Worm (Caenorhabditis elegans) whole organism, L4 larva: ENCODE measurements around the gene mltn-9.

Source experiments
- D1046.2 ChIP-seq: fragments of 200-800 bp; sonication (Bioruptor generic); IDR thresholded peaks from 2 replicates; pipeline ENCODE4 v1.3.6; 2022; ENCODE audit warnings: missing genetic modification characterization, missing compliant biosample characterization
- F26F4.8 ChIP-seq: fragments of 200-800 bp; sonication (Bioruptor generic); conservative IDR thresholded peaks from 2 replicates; pipeline ENCODE4 v1.3.6; 2022; ENCODE audit warnings: missing genetic modification characterization, missing compliant biosample characterization
- T20F7.1 ChIP-seq: fragments of 200-800 bp; sonication (Bioruptor generic); optimal IDR thresholded peaks from 2 replicates; lab custom pipeline; 2018; ENCODE audit warnings: mild to moderate bottlenecking, missing genetic modification characterization, missing compliant biosample characterization
- Y105C5A.15 ChIP-seq: fragments of 200-800 bp; sonication (Bioruptor generic); IDR thresholded peaks from 2 replicates; pipeline ENCODE4 v1.3.6; 2022; ENCODE audit warnings: missing genetic modification characterization, missing compliant biosample characterization
- Y5F2A.4 ChIP-seq: fragments of 200-800 bp; sonication (Bioruptor generic); optimal IDR thresholded peaks from 2 replicates; lab custom pipeline; 2018; ENCODE audit warnings: mild to moderate bottlenecking, missing genetic modification characterization, missing compliant biosample characterization
- Y75B8A.6 ChIP-seq: fragments of 200-800 bp; sonication (Bioruptor generic); IDR thresholded peaks from 2 replicates; pipeline ENCODE4 v1.3.6; 2022; ENCODE audit warnings: missing genetic modification reagents, missing genetic modification characterization, missing compliant biosample characterization
- ZK546.5 ChIP-seq, 2 experiments: sonication (generic microtip); optimal IDR thresholded peaks; 2 replicates each; lab custom pipeline; 2017; ENCODE audit warnings: missing biosample characterization in 2 of 2, missing genetic modification characterization in 2 of 2
- aha-1 ChIP-seq: fragments of 150-350 bp; peaks from one replicate; lab custom pipeline; 2014; ENCODE audit warnings: missing biosample characterization, missing genetic modification characterization
- arid-1 ChIP-seq: fragments of 200-800 bp; sonication (Bioruptor generic); conservative IDR thresholded peaks from 2 replicates; pipeline ENCODE4 v1.3.6; 2022; ENCODE audit warnings: missing genetic modification reagents, missing genetic modification characterization, missing compliant biosample characterization
- attf-4 ChIP-seq: sonication (generic microtip); optimal IDR thresholded peaks from 3 replicates; lab custom pipeline; 2017; ENCODE audit warnings: missing biosample characterization, missing genetic modification characterization
- ceh-28 ChIP-seq: fragments of 150-350 bp; optimal IDR thresholded peaks from 2 replicates; lab custom pipeline; 2014; ENCODE audit warnings: missing biosample characterization, missing genetic modification reagents, missing genetic modification characterization
- cey-2 ChIP-seq: sonication (generic microtip); optimal IDR thresholded peaks from 3 replicates; lab custom pipeline; 2017; ENCODE audit warnings: missing genetic modification characterization, mild to moderate bottlenecking, missing compliant biosample characterization, antibody characterized with exemption, borderline replicate concordance; ENCODE audit not compliant: insufficient read depth
- ctbp-1 ChIP-seq: fragments of 200-800 bp; sonication (Bioruptor generic); IDR thresholded peaks from 2 replicates; pipeline ENCODE4 v1.3.6; 2022; ENCODE audit warnings: missing genetic modification reagents, missing genetic modification characterization, missing compliant biosample characterization
- dmd-6 ChIP-seq: fragments of 200-800 bp; sonication (Bioruptor generic); IDR thresholded peaks from 2 replicates; pipeline ENCODE4 v1.3.6; 2022; ENCODE audit warnings: missing genetic modification reagents, missing genetic modification characterization, missing compliant biosample characterization
- fos-1 ChIP-seq: fragments of 150-350 bp; optimal IDR thresholded peaks from 2 replicates; lab custom pipeline; 2014; ENCODE audit warnings: missing biosample characterization, missing genetic modification characterization
- gei-8 ChIP-seq: fragments of 200-800 bp; sonication (Bioruptor generic); optimal IDR thresholded peaks from 2 replicates; lab custom pipeline; 2018; ENCODE audit warnings: mild to moderate bottlenecking, missing genetic modification characterization, missing compliant biosample characterization
- hif-1 ChIP-seq, 2 experiments: sonication (generic microtip); optimal IDR thresholded peaks; 2 replicates each; lab custom pipeline; 2016 to 2017; ENCODE audit warnings: missing compliant biosample characterization in 2 of 2, missing genetic modification characterization in 2 of 2, missing genetic modification reagents in 2 of 2, missing genotype in 2 of 2, mild to moderate bottlenecking in 1 of 2
- hlh-11 ChIP-seq: fragments of 200-800 bp; sonication (Bioruptor generic); optimal IDR thresholded peaks from 2 replicates; lab custom pipeline; 2018; ENCODE audit warnings: mild to moderate bottlenecking, missing genetic modification characterization, missing compliant biosample characterization
- jun-1 ChIP-seq: fragments of 150-350 bp; optimal IDR thresholded peaks from 2 replicates; lab custom pipeline; 2014; ENCODE audit warnings: missing biosample characterization, missing genetic modification reagents, missing genetic modification characterization
- lim-7 ChIP-seq: fragments of 200-800 bp; sonication (Bioruptor generic); IDR thresholded peaks from 2 replicates; pipeline ENCODE4 v1.3.6; 2022; ENCODE audit warnings: missing genetic modification characterization, missing compliant biosample characterization
- lin-1 ChIP-seq: fragments of 200-800 bp; sonication (Bioruptor generic); IDR thresholded peaks from 2 replicates; pipeline ENCODE4 v1.3.6; 2022; ENCODE audit warnings: missing genetic modification reagents, missing genetic modification characterization, missing compliant biosample characterization
- lin-15B ChIP-seq: fragments of 150-350 bp; sonication (generic microtip); optimal IDR thresholded peaks from 3 replicates; lab custom pipeline; 2014; ENCODE audit warnings: missing biosample characterization, missing genetic modification characterization
- lin-29 ChIP-seq: fragments of 200-800 bp; sonication (Bioruptor generic); IDR thresholded peaks from 2 replicates; pipeline ENCODE4 v1.3.6; 2022; ENCODE audit warnings: missing genetic modification reagents, missing genetic modification characterization, missing compliant biosample characterization
- lin-39 ChIP-seq: fragments of 150-350 bp; optimal IDR thresholded peaks from 2 replicates; lab custom pipeline; 2014; ENCODE audit warnings: missing biosample characterization, missing genetic modification reagents, missing genetic modification characterization
- madf-9 ChIP-seq: fragments of 200-800 bp; sonication (Bioruptor generic); conservative IDR thresholded peaks from 2 replicates; pipeline ENCODE4 v1.3.6; 2022; ENCODE audit warnings: missing genetic modification reagents, missing genetic modification characterization, missing compliant biosample characterization
- mdt-29 ChIP-seq: fragments of 200-800 bp; sonication (Bioruptor generic); IDR thresholded peaks from 2 replicates; pipeline ENCODE4 v1.3.6; 2022; ENCODE audit warnings: missing genetic modification reagents, missing genetic modification characterization, missing compliant biosample characterization
- mxl-2 ChIP-seq: fragments of 200-800 bp; sonication (Bioruptor generic); conservative IDR thresholded peaks from 2 replicates; pipeline ENCODE4 v1.3.6; 2022; ENCODE audit warnings: missing genetic modification reagents, missing genetic modification characterization, missing compliant biosample characterization
- nhr-11 ChIP-seq: fragments of 150-350 bp; optimal IDR thresholded peaks from 2 replicates; lab custom pipeline; 2014; ENCODE audit warnings: missing biosample characterization, missing genetic modification characterization
- nhr-25 ChIP-seq: sonication (generic microtip); optimal IDR thresholded peaks from 2 replicates; lab custom pipeline; 2017; ENCODE audit warnings: missing genetic modification characterization, mild to moderate bottlenecking, missing compliant biosample characterization, antibody characterized with exemption, moderate library complexity, borderline replicate concordance; ENCODE audit not compliant: insufficient read depth
- nhr-28 ChIP-seq: fragments of 150-350 bp; optimal IDR thresholded peaks from 2 replicates; lab custom pipeline; 2014; ENCODE audit warnings: missing biosample characterization, missing genetic modification characterization
- nhr-48 ChIP-seq: sonication (generic microtip); optimal IDR thresholded peaks from 2 replicates; lab custom pipeline; 2016; ENCODE audit warnings: mild to moderate bottlenecking, missing genetic modification characterization, missing compliant biosample characterization
- rbr-2 ChIP-seq: sonication (generic microtip); optimal IDR thresholded peaks from 2 replicates; lab custom pipeline; 2016; ENCODE audit warnings: missing genotype, missing genetic modification characterization, missing compliant biosample characterization
- spr-3 ChIP-seq: fragments of 200-800 bp; sonication (Bioruptor generic); optimal IDR thresholded peaks from 2 replicates; lab custom pipeline; 2018; ENCODE audit warnings: mild to moderate bottlenecking, missing genetic modification characterization, missing compliant biosample characterization
- unc-62 ChIP-seq, 3 experiments: fragments of 150-350 bp in 1 of 3; sonication (generic microtip); optimal IDR thresholded peaks in 2 of 3; peaks in 1 of 3; 1 replicate in 1 of 3; 2 replicates in 2 of 3; lab custom pipeline; 2014 to 2017; ENCODE audit warnings: missing biosample characterization in 3 of 3, missing genetic modification characterization in 3 of 3, missing genetic modification reagents in 3 of 3, missing genotype in 1 of 3
- vab-7 ChIP-seq: fragments of 200-800 bp; sonication (Bioruptor generic); IDR thresholded peaks from 2 replicates; pipeline ENCODE4 v1.3.6; 2022; ENCODE audit warnings: missing genetic modification reagents, missing genetic modification characterization, missing compliant biosample characterization
- zfp-2 ChIP-seq: sonication (generic microtip); optimal IDR thresholded peaks from 2 replicates; lab custom pipeline; 2016; ENCODE audit warnings: mild to moderate bottlenecking, missing genetic modification characterization, missing compliant biosample characterization
- zfp-3 ChIP-seq: fragments of 200-800 bp; sonication (Bioruptor generic); conservative IDR thresholded peaks from 2 replicates; pipeline ENCODE4 v1.3.6; 2022; ENCODE audit warnings: missing genetic modification reagents, missing genetic modification characterization, missing compliant biosample characterization
- zip-11 ChIP-seq: fragments of 200-800 bp; sonication (Bioruptor generic); IDR thresholded peaks from 2 replicates; pipeline ENCODE4 v1.3.6; 2022; ENCODE audit warnings: missing genetic modification characterization, missing compliant biosample characterization
- zip-2 ChIP-seq: fragments of 150-350 bp; optimal IDR thresholded peaks from 2 replicates; lab custom pipeline; 2014; ENCODE audit warnings: missing biosample characterization, missing genetic modification characterization
- ztf-11 ChIP-seq: fragments of 150-350 bp; optimal IDR thresholded peaks from 2 replicates; lab custom pipeline; 2014; ENCODE audit warnings: missing biosample characterization, missing genetic modification characterization
- ztf-7 ChIP-seq: fragments of 150-350 bp; optimal IDR thresholded peaks from 2 replicates; lab custom pipeline; 2014; ENCODE audit warnings: missing biosample characterization, missing genetic modification characterization

The mltn-9 gene

DNA sequence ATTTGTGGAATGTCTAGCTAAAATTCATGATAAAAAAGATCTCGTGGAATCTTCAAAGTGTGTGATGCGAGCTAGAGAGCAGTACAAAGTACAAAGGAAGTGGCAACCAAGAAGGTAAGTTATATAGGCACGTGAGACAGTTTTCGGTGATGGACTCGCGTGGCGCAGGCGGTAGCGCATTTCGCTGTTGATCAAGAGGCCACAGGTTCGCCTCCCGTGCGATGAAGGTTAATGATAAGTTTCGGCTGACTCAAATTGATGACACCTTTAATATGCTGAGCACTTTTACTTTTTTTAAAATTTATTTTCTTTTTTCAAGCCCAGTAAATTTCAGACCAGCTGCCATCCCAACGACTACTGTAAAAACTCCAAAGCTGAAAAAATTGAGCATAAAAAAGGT lies 1.1 kb downstream of the mltn-9 start (continued):
- TF ChIP-seq unc-62 (GFP tag; optimal IDR thresholded peaks at IDR 0.05 in 1 of 2; lab: Kevin White, UChicago) (peak in 1 of 2 experiments; percentile 96), unc-62 (tag; optimal IDR thresholded peaks at IDR 0.05; lab: Kevin White, UChicago) (no peak), gei-8 (GFP tag; lab: Kevin White, UChicago) (peak; percentile 32), hlh-11 (tag; lab: Kevin White, UChicago) (peak; percentile 18), lin-15B (no peak), Y75B8A.6 (GFP tag; lab: Robert Waterston, UW) (no peak), spr-3 (GFP tag; lab: Kevin White, UChicago) (peak; percentile 63), madf-9 (peak; percentile 66; the same call in 1 of the 2 replicates), Y5F2A.4 (GFP tag; lab: Kevin White, UChicago) (peak; percentile 60), mdt-29 (0 out of 2 replicates have a peak, but pooled peaks have one; percentile 54)

DNA sequence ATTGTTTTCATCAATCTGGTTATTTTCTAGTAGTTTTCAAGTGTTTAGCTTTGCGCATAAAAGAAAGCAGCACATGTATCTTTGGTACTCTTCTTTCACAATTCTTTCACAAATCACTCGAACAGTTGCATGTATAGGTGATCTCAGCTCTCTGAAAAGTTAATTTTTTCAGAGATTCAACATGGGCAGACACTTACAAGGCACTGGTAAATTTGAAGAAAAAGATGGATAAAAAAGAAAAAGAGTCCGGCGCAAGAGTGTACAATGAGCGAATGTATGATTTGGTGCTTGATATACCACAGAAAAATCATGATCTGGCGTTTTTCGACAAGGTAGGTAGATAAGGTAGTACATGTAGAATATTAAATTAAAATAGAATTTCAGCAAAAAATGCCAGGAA lies 2.3 kb downstream of the mltn-9 start:
- TF ChIP-seq aha-1 (tag; lab: Kevin White, UChicago) (peak; percentile 97), rbr-2 (tag; lab: Kevin White, UChicago) (no peak)

DNA sequence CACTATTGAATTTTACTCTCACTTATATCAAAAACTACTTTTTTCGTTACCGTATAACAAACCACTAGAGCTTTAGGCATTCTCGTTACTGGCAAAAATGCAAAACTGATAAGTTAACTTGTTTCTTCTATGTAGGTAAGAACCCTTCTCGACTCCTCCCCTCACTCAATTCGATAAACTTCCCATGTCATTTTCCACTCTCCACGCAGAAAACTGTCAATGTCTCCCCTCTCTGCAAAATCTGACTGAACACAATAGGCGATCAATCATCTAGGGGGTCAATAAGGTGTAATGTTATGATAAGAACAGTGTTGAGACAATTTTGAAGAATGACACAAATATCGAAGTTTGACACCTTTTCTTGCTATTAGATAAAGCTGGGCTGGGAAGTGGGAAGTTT lies 2.9 kb downstream of the mltn-9 start:
- TF ChIP-seq zip-11 (GFP tag; lab: Robert Waterston, UW) (no peak), lin-1 (GFP tag; lab: Robert Waterston, UW) (no peak), unc-62 (GFP tag; optimal IDR thresholded peaks at IDR 0.05 in 1 of 2; lab: Kevin White, UChicago) (peak in 1 of 2 experiments; percentile 90), unc-62 (tag; optimal IDR thresholded peaks at IDR 0.05; lab: Kevin White, UChicago) (no peak), ZK546.5 (tag; optimal IDR thresholded peaks at IDR 0.05; lab: Kevin White, UChicago) (no peak), vab-7 (GFP tag; lab: Robert Waterston, UW) (no peak), ceh-28 (tag; lab: Kevin White, UChicago) (no peak), nhr-48 (tag; lab: Kevin White, UChicago) (no peak), madf-9 (no peak), nhr-11 (tag; lab: Kevin White, UChicago) (no peak), nhr-28 (tag; lab: Kevin White, UChicago) (peak; percentile 20)
- TF ChIP-seq, all 104 proteins: peak for 2

DNA sequence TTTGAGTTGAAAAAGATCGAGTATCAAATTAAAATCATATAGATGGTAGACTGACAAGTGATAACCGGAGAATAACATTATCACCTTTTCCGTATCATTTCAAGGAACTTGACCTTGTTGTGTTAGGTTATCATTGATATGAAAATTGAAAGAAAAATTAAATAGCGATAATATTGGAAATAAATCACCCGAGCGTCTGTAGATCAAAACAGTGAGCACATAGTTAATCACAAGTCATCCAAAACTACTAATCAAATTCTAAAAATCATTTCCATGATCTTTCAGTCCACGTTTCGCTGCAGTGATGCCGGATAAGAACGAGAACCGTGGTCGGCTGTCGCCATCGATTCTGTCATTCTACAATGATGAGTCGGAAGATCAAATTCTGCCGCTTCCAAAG lies 4.0 kb downstream of the mltn-9 start:
- no peak for TF ChIP-seq cey-2 (tag; lab: Kevin White, UChicago)
- peak; percentile 10 for TF ChIP-seq hlh-11 (tag; lab: Kevin White, UChicago)
- TF ChIP-seq ztf-7, result no peak
- no peak for TF ChIP-seq mxl-2 (GFP tag; lab: Robert Waterston, UW)
- TF ChIP-seq unc-62 (GFP tag; optimal IDR thresholded peaks at IDR 0.05 in 1 of 2; lab: Kevin White, UChicago), result peak in 1 of 2 experiments; percentile 4
- TF ChIP-seq unc-62 (tag; optimal IDR thresholded peaks at IDR 0.05; lab: Kevin White, UChicago), result no peak
- no peak for TF ChIP-seq jun-1 (tag; lab: Kevin White, UChicago)
- no peak for TF ChIP-seq zfp-2 (tag; lab: Kevin White, UChicago)

DNA sequence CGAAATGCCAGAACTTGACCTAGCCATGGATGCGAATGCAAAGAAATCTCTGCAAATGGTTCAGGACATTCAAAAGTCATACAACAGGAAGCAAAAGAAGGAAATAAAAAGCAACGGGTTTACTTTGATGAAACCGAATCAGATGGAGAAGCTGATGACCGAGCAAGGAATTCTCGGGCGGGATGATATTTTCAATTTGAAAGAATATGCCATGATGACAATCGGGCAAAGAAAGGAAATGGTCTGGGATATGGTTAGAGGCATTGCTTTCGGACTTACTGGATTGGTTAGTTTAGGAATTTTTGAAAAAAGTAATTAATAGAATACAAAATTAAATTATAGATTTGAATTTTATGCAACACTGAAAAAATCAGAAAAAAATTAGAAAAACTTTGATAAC lies 4.9 kb downstream of the mltn-9 start:
- TF ChIP-seq zfp-3 (GFP tag; lab: Robert Waterston, UW), result no peak
- no peak for TF ChIP-seq hif-1 (tag; optimal IDR thresholded peaks at IDR 0.05; lab: Kevin White, UChicago)
- peak; percentile 94 for TF ChIP-seq aha-1 (tag; lab: Kevin White, UChicago)
- no peak for TF ChIP-seq dmd-6

DNA sequence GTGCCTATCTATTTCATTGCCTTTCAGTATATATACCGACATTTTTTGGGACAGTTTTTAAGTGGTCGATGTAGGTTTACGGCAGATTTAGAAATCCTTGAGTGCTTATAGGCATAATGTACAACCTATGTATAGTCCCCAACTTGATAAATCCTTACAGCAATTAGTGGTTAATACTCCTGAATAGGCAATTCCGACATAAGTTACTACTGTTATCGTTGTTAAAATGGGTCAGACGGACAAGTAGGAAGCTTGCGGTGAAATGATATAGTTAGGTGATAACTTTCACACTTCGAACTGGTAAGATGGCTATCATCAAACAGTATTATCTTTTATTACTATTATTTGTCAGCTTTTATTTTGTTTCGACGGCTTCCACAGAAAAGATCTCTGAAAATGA lies 6.9 kb downstream of the mltn-9 start, which contains the start of gene mltn-10:
Gene mltn-10 (plus strand): TSS at position 301 of the 400 bp plus-strand sequence.
- no peak for TF ChIP-seq gei-8 (GFP tag; lab: Kevin White, UChicago)
- no peak for TF ChIP-seq zip-2
- no peak for TF ChIP-seq ztf-11 (tag; lab: Kevin White, UChicago)
- no peak for TF ChIP-seq F26F4.8 (GFP tag; lab: Robert Waterston, UW)
- no peak for TF ChIP-seq fos-1 (tag; lab: Kevin White, UChicago)
- TF ChIP-seq lin-39, result no peak
- TF ChIP-seq arid-1, result no peak
- no peak for TF ChIP-seq T20F7.1
- TF ChIP-seq ceh-28 (tag; lab: Kevin White, UChicago), result no peak
- no peak for TF ChIP-seq vab-7 (GFP tag; lab: Robert Waterston, UW)
- TF ChIP-seq D1046.2 (GFP tag; lab: Robert Waterston, UW), result no peak
- TF ChIP-seq lin-29 (GFP tag; lab: Robert Waterston, UW), result no peak
- TF ChIP-seq lim-7 (GFP tag; lab: Robert Waterston, UW), result no peak
- no peak for TF ChIP-seq Y105C5A.15 (GFP tag; lab: Robert Waterston, UW)
- no peak for TF ChIP-seq nhr-25 (tag; lab: Kevin White, UChicago)
- no peak for TF ChIP-seq ctbp-1 (GFP tag; lab: Robert Waterston, UW)
- TF ChIP-seq attf-4 (tag; lab: Kevin White, UChicago), result no peak
